Worm (Caenorhabditis elegans): ENCODE results near the gene T28A11.16.

DNA sequence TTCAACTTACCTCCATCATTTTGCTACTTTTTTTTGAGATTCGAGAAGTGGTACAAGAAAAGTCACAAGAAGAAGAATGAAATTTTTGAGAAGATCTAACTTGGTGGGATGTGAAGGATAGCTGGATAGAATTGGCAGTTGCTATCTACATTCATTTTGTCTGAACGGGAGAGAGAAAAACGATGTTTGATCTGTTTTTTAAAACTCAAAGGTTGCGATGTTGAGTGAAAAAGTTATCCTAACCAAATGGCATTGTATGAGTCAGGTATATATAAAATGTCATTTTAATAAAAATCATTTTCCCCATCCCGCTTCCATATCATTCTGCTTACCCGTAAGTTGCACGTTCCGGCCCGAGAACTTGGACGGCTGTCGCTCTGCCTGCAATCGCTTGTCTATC, 30.2 kb upstream of the T28A11.16 start, which contains the start of gene F35F10.6:
- no peak for TF ChIP-seq hlh-1 (tag; optimal IDR thresholded peaks at IDR 0.05)
- no peak for TF ChIP-seq snpc-4 (tag; optimal IDR thresholded peaks at IDR 0.05)
- no peak for TF ChIP-seq pha-4 (tag; optimal IDR thresholded peaks at IDR 0.05)
- no peak for TF ChIP-seq ceh-43 (GFP tag; optimal IDR thresholded peaks at IDR 0.05)
